Fruit fly (Drosophila melanogaster) whole organism, embryonic: ENCODE data around the gene Swip-1.

Source experiments
- Ada2b ChIP-seq: fragments of 200-800 bp; sonication (Bioruptor generic); IDR thresholded peaks from 2 replicates; pipeline ENCODE4 v1.3.6; 2022; ENCODE audit warnings: missing biosample characterization, missing genetic modification characterization
- Adf1 ChIP-seq: fragments of 200-800 bp; sonication (Bioruptor generic); IDR thresholded peaks from 2 replicates; pipeline ENCODE4 v1.3.6; 2022; ENCODE audit warnings: missing biosample characterization, missing genetic modification characterization
- C15 ChIP-seq: fragments of 200-800 bp; sonication (Bioruptor generic); IDR thresholded peaks from 3 replicates; pipeline ENCODE4 v1.3.6; 2022; ENCODE audit warnings: missing biosample characterization, missing genetic modification characterization
- CG10565 ChIP-seq: fragments of 200-800 bp; sonication (Bioruptor generic); optimal IDR thresholded peaks from 3 replicates; lab custom pipeline; 2016; ENCODE audit warnings: missing biosample characterization, mild to moderate bottlenecking, missing genetic modification characterization
- CG10959 ChIP-seq: fragments of 200-800 bp; sonication (Bioruptor generic); IDR thresholded peaks from 2 replicates; pipeline ENCODE4 v1.3.6; 2022; ENCODE audit warnings: missing biosample characterization, missing genetic modification characterization
- CG11247 ChIP-seq: fragments of 200-800 bp; sonication (Bioruptor generic); IDR thresholded peaks from 2 replicates; pipeline ENCODE4 v1.3.6; 2022; ENCODE audit warnings: missing biosample characterization, missing genetic modification characterization
- CG12155 ChIP-seq: fragments of 200-800 bp; sonication (Bioruptor generic); optimal IDR thresholded peaks from 3 replicates; lab custom pipeline; 2016; ENCODE audit warnings: missing biosample characterization, missing genetic modification characterization
- CG12659 ChIP-seq: fragments of 200-800 bp; sonication (Bioruptor generic); optimal IDR thresholded peaks from 3 replicates; lab custom pipeline; 2017; ENCODE audit warnings: mild to moderate bottlenecking, missing biosample characterization, missing genetic modification reagents, missing genetic modification characterization
- CG15514 ChIP-seq: fragments of 200-800 bp; sonication (Bioruptor generic); optimal IDR thresholded peaks from 3 replicates; lab custom pipeline; 2017; ENCODE audit warnings: missing biosample characterization, missing genetic modification characterization, mild to moderate bottlenecking, moderate library complexity, missing genetic modification reagents
- CG16813 ChIP-seq: fragments of 200-800 bp; sonication (Bioruptor generic); IDR thresholded peaks from 3 replicates; pipeline ENCODE4 v1.3.6; 2022; ENCODE audit warnings: missing biosample characterization, missing genetic modification characterization; ENCODE audit not compliant: partially characterized antibody
- CG17361 ChIP-seq: fragments of 200-800 bp; sonication (Bioruptor generic); IDR thresholded peaks from 3 replicates; pipeline ENCODE4 v1.3.6; 2022; ENCODE audit warnings: missing biosample characterization, missing genetic modification characterization
- CG18476 ChIP-seq: fragments of 200-800 bp; sonication (Bioruptor generic); optimal IDR thresholded peaks from 2 replicates; lab custom pipeline; 2016; ENCODE audit warnings: missing biosample characterization, mild to moderate bottlenecking, missing genetic modification characterization
- CG2678 ChIP-seq: fragments of 200-800 bp; sonication (Bioruptor generic); optimal IDR thresholded peaks from 3 replicates; lab custom pipeline; 2019; ENCODE audit warnings: missing biosample characterization, mild to moderate bottlenecking, missing genetic modification characterization, moderate library complexity
- CG30020 ChIP-seq: fragments of 200-800 bp; optimal IDR thresholded peaks from 2 replicates; lab custom pipeline; 2019; ENCODE audit warnings: missing biosample characterization, mild to moderate bottlenecking, missing genetic modification characterization, moderate library complexity
- CG3065 ChIP-seq: fragments of 200-800 bp; sonication (Bioruptor generic); optimal IDR thresholded peaks from 2 replicates; lab custom pipeline; 2016; ENCODE audit warnings: missing biosample characterization, missing genetic modification characterization
- CG34224 ChIP-seq: fragments of 200-800 bp; sonication (Bioruptor generic); IDR thresholded peaks from 3 replicates; pipeline ENCODE4 v1.3.6; 2022; ENCODE audit warnings: missing biosample characterization, missing genetic modification characterization; ENCODE audit not compliant: partially characterized antibody
- CG42726 ChIP-seq: fragments of 200-800 bp; sonication (Bioruptor generic); IDR thresholded peaks from 2 replicates; pipeline ENCODE4 v1.3.6; 2022; ENCODE audit warnings: missing biosample characterization, missing genetic modification characterization; ENCODE audit not compliant: partially characterized antibody
- CG7271 ChIP-seq: fragments of 200-800 bp; sonication (Bioruptor generic); optimal IDR thresholded peaks from 2 replicates; lab custom pipeline; 2018; ENCODE audit warnings: missing biosample characterization, mild to moderate bottlenecking, missing genetic modification characterization, moderate library complexity
- Chrac-16 ChIP-seq: fragments of 200-800 bp; sonication (Bioruptor generic); optimal IDR thresholded peaks from 3 replicates; lab custom pipeline; 2016; ENCODE audit warnings: missing biosample characterization, missing genetic modification characterization
- Dad ChIP-seq: fragments of 200-800 bp; sonication (Bioruptor generic); optimal IDR thresholded peaks from 3 replicates; lab custom pipeline; 2016; ENCODE audit warnings: missing biosample characterization, missing genetic modification characterization
- GATAe ChIP-seq: fragments of 200-800 bp; sonication (Bioruptor generic); conservative IDR thresholded peaks from 2 replicates; pipeline ENCODE4 v1.3.6; 2022; ENCODE audit warnings: missing biosample characterization, missing genetic modification characterization
- Hmr ChIP-seq: fragments of 200-800 bp; sonication (Bioruptor generic); optimal IDR thresholded peaks from 3 replicates; lab custom pipeline; 2017; ENCODE audit warnings: mild to moderate bottlenecking, missing biosample characterization, missing genetic modification reagents, missing genetic modification characterization
- Hr3 ChIP-seq: fragments of 200-800 bp; sonication (Bioruptor generic); optimal IDR thresholded peaks from 3 replicates; lab custom pipeline; 2016; ENCODE audit warnings: missing biosample characterization, missing genetic modification characterization
- Hsf ChIP-seq: fragments of 200-800 bp; sonication (Bioruptor generic); optimal IDR thresholded peaks from 3 replicates; lab custom pipeline; 2016; ENCODE audit warnings: missing biosample characterization, missing genetic modification characterization
- NC2α ChIP-seq: fragments of 200-800 bp; sonication (Bioruptor generic); optimal IDR thresholded peaks from 2 replicates; lab custom pipeline; 2016; ENCODE audit warnings: missing biosample characterization, missing genetic modification characterization
- Nf-YC ChIP-seq: fragments of 200-800 bp; optimal IDR thresholded peaks from 3 replicates; lab custom pipeline; 2019; ENCODE audit warnings: missing biosample characterization, mild to moderate bottlenecking, missing genetic modification characterization, moderate library complexity
- Sin3A ChIP-seq: fragments of >200 bp; optimal IDR thresholded peaks from 2 replicates; lab custom pipeline; 2018
- bbx ChIP-seq: fragments of 200-800 bp; sonication (Bioruptor generic); IDR thresholded peaks from 2 replicates; pipeline ENCODE4 v1.3.6; 2022; ENCODE audit warnings: missing biosample characterization, missing genetic modification characterization; ENCODE audit not compliant: partially characterized antibody
- dm ChIP-seq: fragments of 200-800 bp; sonication (Bioruptor generic); optimal IDR thresholded peaks from 3 replicates; lab custom pipeline; 2016; ENCODE audit warnings: missing biosample characterization, missing genetic modification characterization
- eyg ChIP-seq: fragments of 200-800 bp; sonication (Bioruptor generic); optimal IDR thresholded peaks from 3 replicates; lab custom pipeline; 2016; ENCODE audit warnings: missing biosample characterization, missing genetic modification characterization
- fd3F ChIP-seq: fragments of 200-800 bp; sonication (Bioruptor generic); optimal IDR thresholded peaks from 2 replicates; lab custom pipeline; 2018; ENCODE audit warnings: missing biosample characterization, mild to moderate bottlenecking, missing genetic modification characterization, moderate library complexity
- fd64A ChIP-seq: fragments of 200-800 bp; sonication (Bioruptor generic); optimal IDR thresholded peaks from 3 replicates; lab custom pipeline; 2018; ENCODE audit warnings: missing biosample characterization, mild to moderate bottlenecking, missing genetic modification characterization
- fru ChIP-seq: fragments of >200 bp; optimal IDR thresholded peaks from 2 replicates; lab custom pipeline; 2017
- ftz-f1 ChIP-seq: fragments of 200-800 bp; sonication (Bioruptor generic); optimal IDR thresholded peaks from 2 replicates; lab custom pipeline; 2016; ENCODE audit warnings: missing biosample characterization, missing genetic modification characterization
- grn ChIP-seq: fragments of 200-800 bp; sonication (Bioruptor generic); optimal IDR thresholded peaks from 3 replicates; lab custom pipeline; 2017; ENCODE audit warnings: missing biosample characterization, missing genetic modification characterization
- gsb-n ChIP-seq: fragments of 200-800 bp; sonication (Bioruptor generic); optimal IDR thresholded peaks from 3 replicates; lab custom pipeline; 2018; ENCODE audit warnings: missing biosample characterization, mild to moderate bottlenecking, missing genetic modification characterization
- hbn ChIP-seq: fragments of 200-800 bp; sonication (Bioruptor generic); IDR thresholded peaks from 2 replicates; pipeline ENCODE4 v1.3.6; 2022; ENCODE audit warnings: missing biosample characterization, missing genetic modification characterization; ENCODE audit not compliant: partially characterized antibody
- insv ChIP-seq, 2 experiments: fragments of 200-800 bp; sonication (Bioruptor generic); optimal IDR thresholded peaks; 3 replicates each; lab custom pipeline; 2016 to 2018; ENCODE audit warnings: missing biosample characterization in 2 of 2, missing genetic modification characterization in 2 of 2
- lbe ChIP-seq: fragments of 200-800 bp; sonication (Bioruptor generic); optimal IDR thresholded peaks from 2 replicates; lab custom pipeline; 2016; ENCODE audit warnings: missing biosample characterization, mild to moderate bottlenecking, missing genetic modification characterization
- lilli ChIP-seq: fragments of 200-800 bp; sonication (Bioruptor generic); optimal IDR thresholded peaks from 3 replicates; lab custom pipeline; 2016; ENCODE audit warnings: missing biosample characterization, missing genetic modification characterization
- luna ChIP-seq: fragments of 200-800 bp; sonication (Bioruptor generic); optimal IDR thresholded peaks from 2 replicates; lab custom pipeline; 2016; ENCODE audit warnings: missing biosample characterization, missing genetic modification characterization
- nom ChIP-seq: fragments of 200-800 bp; sonication (Bioruptor generic); optimal IDR thresholded peaks from 2 replicates; lab custom pipeline; 2017; ENCODE audit warnings: missing biosample characterization, missing genetic modification characterization, mild to moderate bottlenecking, moderate library complexity, missing genetic modification reagents
- pb ChIP-seq: fragments of 200-800 bp; sonication (Bioruptor generic); optimal IDR thresholded peaks from 3 replicates; lab custom pipeline; 2016; ENCODE audit warnings: missing biosample characterization, missing genetic modification characterization
- rib ChIP-seq: fragments of 200-800 bp; sonication (Bioruptor generic); IDR thresholded peaks from 2 replicates; pipeline ENCODE4 v1.3.6; 2022; ENCODE audit warnings: missing biosample characterization, missing genetic modification characterization
- row ChIP-seq: fragments of 200-800 bp; sonication (Bioruptor generic); IDR thresholded peaks from 3 replicates; pipeline ENCODE4 v1.3.6; 2022; ENCODE audit warnings: missing biosample characterization, missing genetic modification characterization
- sd ChIP-seq: fragments of 200-800 bp; sonication (Bioruptor generic); optimal IDR thresholded peaks from 3 replicates; lab custom pipeline; 2018; ENCODE audit warnings: missing biosample characterization, mild to moderate bottlenecking, missing genetic modification characterization, moderate library complexity
- sqz ChIP-seq: fragments of 200-800 bp; sonication (Bioruptor generic); optimal IDR thresholded peaks from 3 replicates; lab custom pipeline; 2018; ENCODE audit warnings: missing biosample characterization, mild to moderate bottlenecking, missing genetic modification characterization
- tap ChIP-seq: fragments of 200-800 bp; optimal IDR thresholded peaks from 3 replicates; lab custom pipeline; 2019; ENCODE audit warnings: missing biosample characterization, mild to moderate bottlenecking, missing genetic modification characterization, moderate library complexity
- vvl ChIP-seq: fragments of 200-800 bp; sonication (Bioruptor generic); IDR thresholded peaks from 2 replicates; pipeline ENCODE4 v1.3.6; 2022; ENCODE audit warnings: missing biosample characterization, missing genetic modification characterization
- zen ChIP-seq: fragments of 200-800 bp; sonication (Bioruptor generic); optimal IDR thresholded peaks from 3 replicates; lab custom pipeline; 2018; ENCODE audit warnings: missing biosample characterization, mild to moderate bottlenecking, missing genetic modification characterization, moderate library complexity

Gene Swip-1

dm6 chr2L:18968370-18969105, 18.5 kb downstream of the Swip-1 start, which contains the start of the genes Nak and Tango6 (continued):
- TF ChIP-seq CG12155 (GFP tag; lab: Kevin White, UChicago) (peak; percentile 27), fru (lab: Kevin White, UChicago) (no peak), sqz (GFP tag; lab: Kevin White, UChicago) (no peak), zen (peak; percentile 71), gsb-n (tag; lab: Kevin White, UChicago) (peak; percentile 95), CG16813 (peak; percentile 96), grn (GFP tag; lab: Kevin White, UChicago) (peak; percentile 33), pb (peak; percentile 25), hbn (GFP tag; lab: Robert Waterston, UW) (peak; percentile 90), sd (tag; lab: Kevin White, UChicago) (peak; percentile 36), insv (GFP tag; optimal IDR thresholded peaks at IDR 0.05; lab: Kevin White, UChicago) (peak in 1 of 2 experiments; percentile 16), Hmr (GFP tag; lab: Kevin White, UChicago) (peak; percentile 33), NC2α (no peak), CG2678 (peak; percentile 28), GATAe (GFP tag; lab: Robert Waterston, UW) (peak; percentile 50; the same call in 1 of the 2 replicates), rib (GFP tag; lab: Robert Waterston, UW) (peak; percentile 82), eyg (GFP tag; lab: Kevin White, UChicago) (no peak), Nf-YC (peak; percentile 40), Ada2b (GFP tag; lab: Robert Waterston, UW) (no peak), vvl (GFP tag; lab: Robert Waterston, UW) (0 out of 2 replicates have a peak, but pooled peaks have one; percentile 22), CG11247 (no peak), Chrac-16 (GFP tag; lab: Kevin White, UChicago) (peak; percentile 14), CG3065 (GFP tag; lab: Kevin White, UChicago) (peak; percentile 5), CG10565 (GFP tag; lab: Kevin White, UChicago) (no peak), Hsf (peak; percentile 10), CG15514 (GFP tag; lab: Kevin White, UChicago) (peak; percentile 34), CG12659 (GFP tag; lab: Kevin White, UChicago) (peak; percentile 68), bbx (GFP tag; lab: Robert Waterston, UW) (peak; percentile 83), CG18476 (GFP tag; lab: Kevin White, UChicago) (peak; percentile 29), CG42726 (GFP tag; lab: Robert Waterston, UW) (peak; percentile 59; the same call in 1 of the 2 replicates), fd3F (GFP tag; lab: Kevin White, UChicago) (no peak), tap (tag; lab: Kevin White, UChicago) (no peak), Adf1 (GFP tag; lab: Robert Waterston, UW) (no peak), CG10959 (no peak), lbe (GFP tag; lab: Kevin White, UChicago) (peak; percentile 35), Dad (GFP tag; lab: Kevin White, UChicago) (peak; percentile 8), C15 (GFP tag; lab: Robert Waterston, UW) (no peak), dm (peak; percentile 55), ftz-f1 (peak; percentile 59), fd64A (GFP tag; lab: Kevin White, UChicago) (no peak), Hr3 (peak; percentile 41), CG30020 (tag; lab: Kevin White, UChicago) (peak; percentile 77), row (peak; percentile 86), Sin3A (peak; percentile 99), CG17361 (GFP tag; lab: Robert Waterston, UW) (peak; percentile 63; the same call in 2 of the 3 replicates), nom (GFP tag; lab: Kevin White, UChicago) (no peak), lilli (GFP tag; lab: Kevin White, UChicago) (peak; percentile 49), CG7271 (tag; lab: Kevin White, UChicago) (peak; percentile 43), luna (GFP tag; lab: Kevin White, UChicago) (peak; percentile 9), CG34224 (peak; percentile 96)
